Fruit fly (Drosophila melanogaster): ENCODE data around the gene CG10405.
A peak's percentile ranks its signal among the peaks of the same experiment; 100 is the strongest.

The CG10405 gene

dm6 chr3R:16441367-16441923 lies 12.8 kb upstream of the CG10405 start, which contains the start of gene ema:
TSS of gene ema (minus strand) at chr3R:16441661.
- TF ChIP-seq CG11617 (GFP tag; optimal IDR thresholded peaks at IDR 0.05) = peak; percentile 24
- TF ChIP-seq Crg-1 (GFP tag; optimal IDR thresholded peaks at IDR 0.05) = no peak
- peak; percentile 52 for TF ChIP-seq CG14711 (tag; optimal IDR thresholded peaks at IDR 0.05)
- TF ChIP-seq CG7101 (tag; optimal IDR thresholded peaks at IDR 0.05) = peak; percentile 17
- TF ChIP-seq Mnt (GFP tag; optimal IDR thresholded peaks at IDR 0.05) = peak; percentile 11
- no peak for TF ChIP-seq CG33017 (tag; optimal IDR thresholded peaks at IDR 0.05)
- no peak for TF ChIP-seq CG5204 (GFP tag; optimal IDR thresholded peaks at IDR 0.05)
- TF ChIP-seq pad (GFP tag; optimal IDR thresholded peaks at IDR 0.05) = peak; percentile 12
- no peak for TF ChIP-seq kay (GFP tag; ENCODE audit: borderline replicate concordance)
- peak; percentile 21 for TF ChIP-seq CG1620 (GFP tag; optimal IDR thresholded peaks at IDR 0.05)
- peak; percentile 83 for TF ChIP-seq bab1 (GFP tag; optimal IDR thresholded peaks at IDR 0.05)

dm6 chr3R:16442937-16443336 lies 11.4 kb upstream of the CG10405 start, which contains the start of the genes Ttc1 and CG14882:
TSS of gene Ttc1 (minus strand) at chr3R:16443007.
TSS of gene CG14882 (plus strand) at chr3R:16443207.
- TF ChIP-seq kay (GFP tag; ENCODE audit: borderline replicate concordance) = no peak
- peak; percentile 89 for TF ChIP-seq CG33017 (tag; optimal IDR thresholded peaks at IDR 0.05)
- TF ChIP-seq CG11617 (GFP tag; optimal IDR thresholded peaks at IDR 0.05) = peak; percentile 87
- no peak for TF ChIP-seq Hr96 (GFP tag; optimal IDR thresholded peaks at IDR 0.05)
- TF ChIP-seq pad (GFP tag; optimal IDR thresholded peaks at IDR 0.05) = peak; percentile 73
- TF ChIP-seq Crg-1 (GFP tag; optimal IDR thresholded peaks at IDR 0.05) = peak; percentile 89
- peak; percentile 79 for TF ChIP-seq CG1620 (GFP tag; optimal IDR thresholded peaks at IDR 0.05)
- TF ChIP-seq Clk (GFP tag; optimal IDR thresholded peaks at IDR 0.05) = peak; percentile 66
- peak; percentile 91 for TF ChIP-seq CG7101 (tag; optimal IDR thresholded peaks at IDR 0.05)
- TF ChIP-seq CG7045 (GFP tag; optimal IDR thresholded peaks at IDR 0.05) = peak; percentile 82
- no peak for TF ChIP-seq CG5204 (GFP tag; optimal IDR thresholded peaks at IDR 0.05)
- TF ChIP-seq tj (GFP tag; optimal IDR thresholded peaks at IDR 0.05) = peak; percentile 45
- TF ChIP-seq toe (GFP tag; optimal IDR thresholded peaks at IDR 0.05) = peak; percentile 81
- peak; percentile 87 for TF ChIP-seq CG12768 (GFP tag; optimal IDR thresholded peaks at IDR 0.05)
- TF ChIP-seq cic (GFP tag; optimal IDR thresholded peaks at IDR 0.05) = peak; percentile 39
- peak; percentile 88 for TF ChIP-seq Mnt (GFP tag; optimal IDR thresholded peaks at IDR 0.05)
- no peak for TF ChIP-seq cnc (optimal IDR thresholded peaks at IDR 0.05)
- TF ChIP-seq CG14711 (tag; optimal IDR thresholded peaks at IDR 0.05) = peak; percentile 79
- peak; percentile 88 for TF ChIP-seq bab1 (GFP tag; optimal IDR thresholded peaks at IDR 0.05)
- TF ChIP-seq ovo (GFP tag; optimal IDR thresholded peaks at IDR 0.05) = peak; percentile 25

- TF ChIP-seq ovo (GFP tag; optimal IDR thresholded peaks at IDR 0.05) (no peak), Clk (GFP tag; optimal IDR thresholded peaks at IDR 0.05) (no peak), kay (GFP tag; ENCODE audit: borderline replicate concordance) (no peak), CG33017 (tag; optimal IDR thresholded peaks at IDR 0.05) (no peak), Hr96 (GFP tag; optimal IDR thresholded peaks at IDR 0.05) (no peak), cic (GFP tag; optimal IDR thresholded peaks at IDR 0.05) (no peak), bab1 (GFP tag; optimal IDR thresholded peaks at IDR 0.05) (no peak), CG11617 (GFP tag; optimal IDR thresholded peaks at IDR 0.05) (no peak), Crg-1 (GFP tag; optimal IDR thresholded peaks at IDR 0.05) (no peak), cnc (optimal IDR thresholded peaks at IDR 0.05) (no peak), toe (GFP tag; optimal IDR thresholded peaks at IDR 0.05) (no peak), Mnt (GFP tag; optimal IDR thresholded peaks at IDR 0.05) (no peak), tj (GFP tag; optimal IDR thresholded peaks at IDR 0.05) (no peak)
Observed at dm6 chr3R:16446836-16447235, 7.5 kb upstream of the CG10405 start.

- TF ChIP-seq cic (GFP tag; optimal IDR thresholded peaks at IDR 0.05) (peak; percentile 7), Clk (GFP tag; optimal IDR thresholded peaks at IDR 0.05) (no peak), kay (GFP tag; ENCODE audit: borderline replicate concordance) (peak; percentile 69)
Observed at dm6 chr3R:16447448-16448045, 6.7 kb upstream of the CG10405 start.

- TF ChIP-seq CG5204 (GFP tag; optimal IDR thresholded peaks at IDR 0.05) (peak; percentile 31), Crg-1 (GFP tag; optimal IDR thresholded peaks at IDR 0.05) (no peak), Clk (GFP tag; optimal IDR thresholded peaks at IDR 0.05) (no peak), cnc (optimal IDR thresholded peaks at IDR 0.05) (no peak), Mnt (GFP tag; optimal IDR thresholded peaks at IDR 0.05) (no peak), Hr96 (GFP tag; optimal IDR thresholded peaks at IDR 0.05) (no peak), tj (GFP tag; optimal IDR thresholded peaks at IDR 0.05) (peak; percentile 41), CG11617 (GFP tag; optimal IDR thresholded peaks at IDR 0.05) (peak; percentile 73), cic (GFP tag; optimal IDR thresholded peaks at IDR 0.05) (no peak), pad (GFP tag; optimal IDR thresholded peaks at IDR 0.05) (no peak), CG1620 (GFP tag; optimal IDR thresholded peaks at IDR 0.05) (no peak), CG33017 (tag; optimal IDR thresholded peaks at IDR 0.05) (peak; percentile 68), CG7101 (tag; optimal IDR thresholded peaks at IDR 0.05) (no peak), bab1 (GFP tag; optimal IDR thresholded peaks at IDR 0.05) (no peak), CG14711 (tag; optimal IDR thresholded peaks at IDR 0.05) (no peak), kay (GFP tag; ENCODE audit: borderline replicate concordance) (peak; percentile 94), ovo (GFP tag; optimal IDR thresholded peaks at IDR 0.05) (no peak), CG7045 (GFP tag; optimal IDR thresholded peaks at IDR 0.05) (no peak), toe (GFP tag; optimal IDR thresholded peaks at IDR 0.05) (peak; percentile 33), CG12768 (GFP tag; optimal IDR thresholded peaks at IDR 0.05) (peak; percentile 74)
Observed at dm6 chr3R:16448378-16449134, 5.7 kb upstream of the CG10405 start.

Data from whole organism, adult.